Worm (Caenorhabditis elegans): ENCODE data around the gene str-28.

- TF ChIP-seq pes-1 (GFP tag; IDR thresholded peaks at IDR 0.05) (no peak), tbx-37 (GFP tag; conservative IDR thresholded peaks at IDR 0.05) (no peak), ceh-36 (tag; optimal IDR thresholded peaks at IDR 0.05) (no peak), scrt-1 (GFP tag; IDR thresholded peaks at IDR 0.05) (no peak), hmg-4 (GFP tag; optimal IDR thresholded peaks at IDR 0.05) (no peak)
These were observed 35.8 kb downstream of the str-28 start for ce11 chrV:7436911-7437310.

All from whole organism, early embryonic.